Worm (Caenorhabditis elegans) whole organism, L2 larva: Measurements from ENCODE around the gene F13A2.2.

ENCODE experiments used
- C34F6.9 ChIP-seq: fragments of 150-350 bp; optimal IDR thresholded peaks from 2 replicates; lab custom pipeline; 2014; ENCODE audit warnings: missing biosample characterization, missing genetic modification characterization
- R02D3.7 ChIP-seq: fragments of 150-350 bp; optimal IDR thresholded peaks from 2 replicates; lab custom pipeline; 2014; ENCODE audit warnings: missing biosample characterization, missing genetic modification characterization
- ZK546.5 ChIP-seq: sonication (generic microtip); optimal IDR thresholded peaks from 2 replicates; lab custom pipeline; 2017; ENCODE audit warnings: missing biosample characterization, missing genetic modification characterization
- alr-1 ChIP-seq: fragments of 150-350 bp; optimal IDR thresholded peaks from 2 replicates; lab custom pipeline; 2014; ENCODE audit warnings: missing biosample characterization, missing genetic modification characterization
- aly-2 ChIP-seq: fragments of 150-350 bp; optimal IDR thresholded peaks from 2 replicates; lab custom pipeline; 2014; ENCODE audit warnings: missing biosample characterization, missing genetic modification characterization
- ama-1 ChIP-seq: fragments of 150-350 bp; optimal IDR thresholded peaks from 2 replicates; lab custom pipeline; 2018; ENCODE audit warnings: inconsistent platforms
- blmp-1 ChIP-seq: sonication (generic microtip); optimal IDR thresholded peaks from 2 replicates; lab custom pipeline; 2017; ENCODE audit warnings: missing genetic modification characterization, mild to moderate bottlenecking, missing compliant biosample characterization, antibody characterized with exemption, moderate library complexity; ENCODE audit not compliant: insufficient read depth
- ceh-16 ChIP-seq: fragments of 150-350 bp; optimal IDR thresholded peaks from 2 replicates; lab custom pipeline; 2014; ENCODE audit warnings: missing biosample characterization, missing genetic modification characterization
- ceh-82 ChIP-seq: fragments of 150-350 bp; optimal IDR thresholded peaks from 2 replicates; lab custom pipeline; 2014; ENCODE audit warnings: missing biosample characterization, missing genetic modification characterization
- elt-3 ChIP-seq: sonication (generic microtip); optimal IDR thresholded peaks from 2 replicates; lab custom pipeline; 2017; ENCODE audit warnings: missing biosample characterization, missing genetic modification characterization
- fos-1 ChIP-seq: fragments of 150-350 bp; optimal IDR thresholded peaks from 2 replicates; lab custom pipeline; 2014; ENCODE audit warnings: missing biosample characterization, missing genetic modification characterization
- gmeb-1 ChIP-seq: fragments of 150-350 bp; optimal IDR thresholded peaks from 2 replicates; lab custom pipeline; 2014; ENCODE audit warnings: missing biosample characterization, missing genetic modification characterization
- lin-11 ChIP-seq: fragments of 150-350 bp; sonication (generic microtip); optimal IDR thresholded peaks from 2 replicates; lab custom pipeline; 2014; ENCODE audit warnings: missing biosample characterization, missing genetic modification characterization, inconsistent platforms, mixed read lengths
- lin-13 ChIP-seq: fragments of 150-350 bp; optimal IDR thresholded peaks from 2 replicates; lab custom pipeline; 2014; ENCODE audit warnings: missing biosample characterization, missing genetic modification reagents, missing genetic modification characterization
- lin-39 ChIP-seq: fragments of 150-350 bp; optimal IDR thresholded peaks from 2 replicates; lab custom pipeline; 2014; ENCODE audit warnings: missing biosample characterization, missing genetic modification reagents, missing genetic modification characterization
- lsy-2 ChIP-seq, 2 experiments: fragments of 150-350 bp in 1 of 2; sonication (generic microtip) in 1 of 2; optimal IDR thresholded peaks; 2 replicates each; lab custom pipeline; 2014 to 2017; ENCODE audit warnings: missing biosample characterization in 2 of 2, missing genetic modification characterization in 2 of 2
- mdl-1 ChIP-seq, 2 experiments: fragments of 150-350 bp in 1 of 2; sonication (generic microtip) in 1 of 2; optimal IDR thresholded peaks; 2 replicates each; lab custom pipeline; 2017; ENCODE audit warnings: missing biosample characterization in 2 of 2, missing genetic modification characterization in 2 of 2
- nhr-10 ChIP-seq: sonication (generic microtip); optimal IDR thresholded peaks from 2 replicates; lab custom pipeline; 2017; ENCODE audit warnings: missing biosample characterization, missing genetic modification characterization
- nhr-11 ChIP-seq: fragments of 150-350 bp; optimal IDR thresholded peaks from 2 replicates; lab custom pipeline; 2014; ENCODE audit warnings: missing biosample characterization, missing genetic modification characterization
- nhr-12 ChIP-seq: fragments of 150-350 bp; optimal IDR thresholded peaks from 2 replicates; lab custom pipeline; 2014; ENCODE audit warnings: missing biosample characterization, missing genetic modification characterization
- nhr-129 ChIP-seq: fragments of 150-350 bp; optimal IDR thresholded peaks from 2 replicates; lab custom pipeline; 2014; ENCODE audit warnings: missing biosample characterization, missing genetic modification characterization
- nhr-237 ChIP-seq: fragments of 150-350 bp; optimal IDR thresholded peaks from 2 replicates; lab custom pipeline; 2014; ENCODE audit warnings: missing biosample characterization, missing genetic modification characterization
- nhr-25 ChIP-seq: fragments of 150-350 bp; sonication (generic microtip); optimal IDR thresholded peaks from 3 replicates; lab custom pipeline; 2014; ENCODE audit warnings: missing biosample characterization, missing genetic modification characterization
- nhr-6 ChIP-seq: fragments of 150-350 bp; optimal IDR thresholded peaks from 2 replicates; lab custom pipeline; 2014; ENCODE audit warnings: missing biosample characterization, missing genetic modification characterization
- sem-4 ChIP-seq: fragments of 150-350 bp; optimal IDR thresholded peaks from 2 replicates; lab custom pipeline; 2014; ENCODE audit warnings: missing biosample characterization, missing genetic modification reagents, missing genetic modification characterization
- sma-3 ChIP-seq: sonication (generic microtip); optimal IDR thresholded peaks from 2 replicates; lab custom pipeline; 2016; ENCODE audit warnings: missing genetic modification reagents, missing genetic modification characterization, missing compliant biosample characterization
- sma-9 ChIP-seq, 2 experiments: fragments of 150-350 bp in 1 of 2; sonication (generic microtip) in 1 of 2; optimal IDR thresholded peaks; 2 replicates each; lab custom pipeline; 2014 to 2016; ENCODE audit warnings: missing genetic modification characterization in 2 of 2, mild to moderate bottlenecking in 1 of 2, missing biosample characterization in 1 of 2, missing compliant biosample characterization in 1 of 2, missing genetic modification reagents in 1 of 2, moderate library complexity in 1 of 2
- snpc-4 ChIP-seq: fragments of 150-350 bp; optimal IDR thresholded peaks from 2 replicates; lab custom pipeline; 2014; ENCODE audit warnings: missing biosample characterization, missing genetic modification characterization
- unc-39 ChIP-seq: fragments of 150-350 bp; optimal IDR thresholded peaks from 2 replicates; lab custom pipeline; 2014; ENCODE audit warnings: missing biosample characterization, missing genetic modification characterization
- unc-55 ChIP-seq: fragments of 150-350 bp; sonication (generic microtip); optimal IDR thresholded peaks from 3 replicates; lab custom pipeline; 2014; ENCODE audit warnings: missing biosample characterization, missing genetic modification reagents, missing genetic modification characterization
- ztf-1 ChIP-seq: fragments of 200-800 bp; sonication (Bioruptor generic); conservative IDR thresholded peaks from 2 replicates; pipeline ENCODE4 v1.3.6; 2022; ENCODE audit warnings: missing genetic modification characterization, missing compliant biosample characterization
- ztf-11 ChIP-seq: sonication (generic microtip); optimal IDR thresholded peaks from 2 replicates; lab custom pipeline; 2017; ENCODE audit warnings: missing biosample characterization, missing genetic modification characterization
- ztf-4 ChIP-seq: fragments of 150-350 bp; optimal IDR thresholded peaks from 2 replicates; lab custom pipeline; 2014; ENCODE audit warnings: missing biosample characterization, missing genetic modification characterization

Gene F13A2.2

ce11 chrV:4423860-4424401 lies 39.5 kb upstream of the F13A2.2 start, which contains the start of the genes Y47D7A.9 and Y47D7A.19:
Y47D7A.9 (minus strand) TSS chrV:4423960.
Y47D7A.19 (plus strand) TSS chrV:4424351.
- TF ChIP-seq alr-1 (no peak), ceh-82 (tag; lab: Kevin White, UChicago) (no peak), fos-1 (no peak), nhr-11 (tag; lab: Kevin White, UChicago) (no peak), nhr-129 (tag; lab: Kevin White, UChicago) (no peak), mdl-1 (tag; optimal IDR thresholded peaks at IDR 0.05; lab: Kevin White, UChicago) (no peak), blmp-1 (tag; lab: Kevin White, UChicago) (no peak), lin-13 (GFP tag; lab: Kevin White, UChicago) (no peak)

- TF ChIP-seq ZK546.5 (tag; lab: Kevin White, UChicago) (no peak), lsy-2 (tag; optimal IDR thresholded peaks at IDR 0.05; lab: Kevin White, UChicago) (no peak), lin-39 (no peak), nhr-12 (tag; lab: Kevin White, UChicago) (no peak), ztf-4 (tag; lab: Kevin White, UChicago) (no peak), unc-39 (no peak), sma-9 (GFP tag; optimal IDR thresholded peaks at IDR 0.05; lab: Kevin White, UChicago) (no peak), sma-9 (tag; optimal IDR thresholded peaks at IDR 0.05; lab: Kevin White, UChicago) (no peak), gmeb-1 (no peak), nhr-25 (tag; lab: Kevin White, UChicago) (no peak), lin-11 (tag; lab: Kevin White, UChicago) (no peak), sma-3 (GFP tag; lab: Kevin White, UChicago) (no peak), elt-3 (no peak), ztf-11 (no peak), ceh-16 (tag; lab: Kevin White, UChicago) (no peak), ceh-82 (tag; lab: Kevin White, UChicago) (no peak), ama-1 (lab: Kevin White, UChicago) (no peak), ztf-1 (no peak), nhr-10 (tag; lab: Kevin White, UChicago) (no peak), nhr-6 (tag; lab: Kevin White, UChicago) (no peak)
These were observed 38.7 kb upstream of the F13A2.2 start for ce11 chrV:4423087-4423486.

- TF ChIP-seq sem-4 (no peak), aly-2 (tag; lab: Kevin White, UChicago) (no peak), nhr-129 (tag; lab: Kevin White, UChicago) (no peak)
These were observed 37.7 kb upstream of the F13A2.2 start, which contains the start of gene skr-7 for ce11 chrV:4422127-4422526. skr-7 (plus strand) TSS chrV:4422427.

ce11 chrV:4421475-4421874 lies 37.1 kb upstream of the F13A2.2 start, which contains the start of gene skr-14:
skr-14 (minus strand) TSS chrV:4421575.
- TF ChIP-seq unc-55 (GFP tag; lab: Kevin White, UChicago) (no peak), ztf-4 (tag; lab: Kevin White, UChicago) (no peak), nhr-11 (tag; lab: Kevin White, UChicago) (no peak), ama-1 (lab: Kevin White, UChicago) (no peak)

- no peak for TF ChIP-seq ztf-4 (tag; lab: Kevin White, UChicago)
- TF ChIP-seq C34F6.9 (tag; lab: Kevin White, UChicago) = no peak
- TF ChIP-seq alr-1 = no peak
- TF ChIP-seq sem-4 = no peak
- TF ChIP-seq lin-13 (GFP tag; lab: Kevin White, UChicago) = no peak
- no peak for TF ChIP-seq ama-1 (lab: Kevin White, UChicago)
- no peak for TF ChIP-seq lin-39
- TF ChIP-seq nhr-237 = no peak
- no peak for TF ChIP-seq ztf-1
- no peak for TF ChIP-seq snpc-4 (tag; lab: Kevin White, UChicago)
- no peak for TF ChIP-seq R02D3.7
These were observed 35.5 kb upstream of the F13A2.2 start, which contains the start of the genes Y47D7A.7 and Y47D7A.2 for ce11 chrV:4419767-4420322. Y47D7A.7 (minus strand) TSS chrV:4419867. Y47D7A.2 (plus strand) TSS chrV:4420272.
